Fruit fly (Drosophila melanogaster): ENCODE measurements around the gene Spag1.

Spag1 gene

dm6 chr3R:26967587-26968312 lies 20.1 kb downstream of the Spag1 start (continued):
- TF ChIP-seq Usf (GFP tag; optimal IDR thresholded peaks at IDR 0.05) = no peak
- TF ChIP-seq Sry-δ (GFP tag; optimal IDR thresholded peaks at IDR 0.05) = no peak
- no peak for TF ChIP-seq klu (GFP tag; IDR thresholded peaks at IDR 0.05)
- 0 out of 3 replicates have a peak, but pooled peaks have one; percentile 24 for TF ChIP-seq CG3726 (GFP tag; IDR thresholded peaks at IDR 0.05)
- TF ChIP-seq CG17359 (tag; optimal IDR thresholded peaks at IDR 0.05) = no peak
- no peak for TF ChIP-seq CG6654 (GFP tag; optimal IDR thresholded peaks at IDR 0.05)
- TF ChIP-seq emc (GFP tag; optimal IDR thresholded peaks at IDR 0.05) = no peak
- no peak for TF ChIP-seq z (GFP tag; IDR thresholded peaks at IDR 0.05)
- TF ChIP-seq Dip2 (GFP tag; IDR thresholded peaks at IDR 0.05) = no peak
- no peak for TF ChIP-seq CG17568 (GFP tag; optimal IDR thresholded peaks at IDR 0.05)
- no peak for TF ChIP-seq CG17186 (GFP tag; optimal IDR thresholded peaks at IDR 0.05)
- no peak for TF ChIP-seq Elba2 (GFP tag; optimal IDR thresholded peaks at IDR 0.05)
- no peak for TF ChIP-seq kni (GFP tag; optimal IDR thresholded peaks at IDR 0.05)
- TF ChIP-seq CG9609 (GFP tag; optimal IDR thresholded peaks at IDR 0.05) = no peak
- no peak for TF ChIP-seq sna (GFP tag; IDR thresholded peaks at IDR 0.05; ENCODE audit: partially characterized antibody)
- TF ChIP-seq Dfd (GFP tag; optimal IDR thresholded peaks at IDR 0.05) = no peak
- no peak for TF ChIP-seq CG12299 (tag; optimal IDR thresholded peaks at IDR 0.05)
- no peak for TF ChIP-seq CG43689 (GFP tag; IDR thresholded peaks at IDR 0.05)
- TF ChIP-seq CG1602 (GFP tag; optimal IDR thresholded peaks at IDR 0.05) = no peak
- TF ChIP-seq Rfx (GFP tag; IDR thresholded peaks at IDR 0.05) = peak; percentile 62
- TF ChIP-seq CG10267 (tag; optimal IDR thresholded peaks at IDR 0.05) = no peak
- TF ChIP-seq Nf-YA (GFP tag; IDR thresholded peaks at IDR 0.05) = peak; percentile 6; the same call in 1 of the 2 replicates
- TF ChIP-seq nerfin-2 (GFP tag; IDR thresholded peaks at IDR 0.05; ENCODE audit: partially characterized antibody) = no peak
- no peak for TF ChIP-seq jumu (GFP tag; optimal IDR thresholded peaks at IDR 0.05)
- no peak for TF ChIP-seq pan (optimal IDR thresholded peaks at IDR 0.05)
- peak in 1 of 2 experiments; percentile 24 for TF ChIP-seq pan (GFP tag; optimal IDR thresholded peaks at IDR 0.05 in 1 of 2, IDR thresholded peaks at IDR 0.05 in 1 of 2)
- TF ChIP-seq NK7.1 (GFP tag; optimal IDR thresholded peaks at IDR 0.05) = no peak
- TF ChIP-seq CG15073 (GFP tag; optimal IDR thresholded peaks at IDR 0.05) = no peak
- TF ChIP-seq CG11504 (tag; optimal IDR thresholded peaks at IDR 0.05) = peak; percentile 64
- TF ChIP-seq CG8089 (GFP tag; optimal IDR thresholded peaks at IDR 0.05) = no peak
- TF ChIP-seq Chrac-16 (GFP tag; optimal IDR thresholded peaks at IDR 0.05) = no peak
- TF ChIP-seq gce (GFP tag; IDR thresholded peaks at IDR 0.05) = 0 out of 3 replicates have a peak, but pooled peaks have one; percentile 10
- no peak for TF ChIP-seq Doc2 (GFP tag; IDR thresholded peaks at IDR 0.05)
- TF ChIP-seq Spps (tag; optimal IDR thresholded peaks at IDR 0.05) = no peak
- no peak for TF ChIP-seq danr (GFP tag; IDR thresholded peaks at IDR 0.05)
- TF ChIP-seq Sox100B (GFP tag; optimal IDR thresholded peaks at IDR 0.05) = no peak
- peak; percentile 36; the same call in 1 of the 2 replicates for TF ChIP-seq HLH3B (GFP tag; IDR thresholded peaks at IDR 0.05)
- TF ChIP-seq lmd (GFP tag; IDR thresholded peaks at IDR 0.05) = no peak; the same call in 1 of the 2 replicates
- TF ChIP-seq zen (tag; optimal IDR thresholded peaks at IDR 0.05) = no peak
- TF ChIP-seq rib (GFP tag; IDR thresholded peaks at IDR 0.05) = no peak
- no peak for TF ChIP-seq luna (GFP tag; optimal IDR thresholded peaks at IDR 0.05)
- no peak for TF ChIP-seq mirr (GFP tag; optimal IDR thresholded peaks at IDR 0.05)
- TF ChIP-seq lilli (GFP tag; optimal IDR thresholded peaks at IDR 0.05) = no peak
- TF ChIP-seq CG12104 (GFP tag; optimal IDR thresholded peaks at IDR 0.05) = peak; percentile 14
- no peak for TF ChIP-seq ems (GFP tag; optimal IDR thresholded peaks at IDR 0.05)
- peak; percentile 31 for TF ChIP-seq Nf-YC (tag; optimal IDR thresholded peaks at IDR 0.05)
- TF ChIP-seq Fer1 (GFP tag; optimal IDR thresholded peaks at IDR 0.05) = peak; percentile 10
- TF ChIP-seq BEAF-32 (GFP tag; optimal IDR thresholded peaks at IDR 0.05) = no peak
- peak; percentile 51; the same call in 1 of the 3 replicates for TF ChIP-seq zfh1 (GFP tag; IDR thresholded peaks at IDR 0.05)
- TF ChIP-seq CG9817 (tag; optimal IDR thresholded peaks at IDR 0.05) = no peak
- no peak for TF ChIP-seq Ets65A (GFP tag)
